Fruit fly (Drosophila melanogaster) whole organism, prepupa: ENCODE results near the gene CG33689.

ENCODE experiments used
- CG10631 ChIP-seq: fragments of 200-800 bp; sonication (Bioruptor generic); optimal IDR thresholded peaks from 2 replicates; lab custom pipeline; 2016; ENCODE audit warnings: missing biosample characterization, missing genetic modification characterization
- CG10669 ChIP-seq: fragments of 200-800 bp; sonication (Bioruptor generic); optimal IDR thresholded peaks from 3 replicates; lab custom pipeline; 2018; ENCODE audit warnings: missing biosample characterization, mild to moderate bottlenecking, missing genetic modification characterization, moderate library complexity
- CG11902 ChIP-seq: fragments of 200-800 bp; sonication (Bioruptor generic); optimal IDR thresholded peaks from 3 replicates; lab custom pipeline; 2016; ENCODE audit warnings: missing biosample characterization, missing genetic modification characterization
- CG15336 ChIP-seq: fragments of 200-800 bp; sonication (Bioruptor generic); IDR thresholded peaks from 2 replicates; pipeline ENCODE4 v1.3.6; 2022; ENCODE audit warnings: missing biosample characterization, missing genetic modification characterization
- CG1621 ChIP-seq: fragments of 200-800 bp; sonication (Bioruptor generic); optimal IDR thresholded peaks from 3 replicates; lab custom pipeline; 2018; ENCODE audit warnings: missing biosample characterization, mild to moderate bottlenecking, missing genetic modification characterization
- CG6163 ChIP-seq: fragments of 200-800 bp; sonication (Bioruptor generic); IDR thresholded peaks from 3 replicates; pipeline ENCODE4 v1.3.6; 2022; ENCODE audit warnings: missing biosample characterization, missing genetic modification characterization
- CG6808 ChIP-seq: fragments of 200-800 bp; sonication (Bioruptor generic); optimal IDR thresholded peaks from 3 replicates; lab custom pipeline; 2017; ENCODE audit warnings: missing biosample characterization, missing genetic modification characterization, mild to moderate bottlenecking, moderate library complexity, missing genetic modification reagents
- CG6854 ChIP-seq: fragments of 200-800 bp; sonication (Bioruptor generic); optimal IDR thresholded peaks from 2 replicates; lab custom pipeline; 2017; ENCODE audit warnings: missing biosample characterization, mild to moderate bottlenecking, missing genetic modification characterization
- CG7368 ChIP-seq: fragments of 200-800 bp; sonication (Bioruptor generic); optimal IDR thresholded peaks from 3 replicates; lab custom pipeline; 2016; ENCODE audit warnings: missing biosample characterization, missing genetic modification characterization
- CG9139 ChIP-seq: fragments of 200-800 bp; sonication (Bioruptor generic); optimal IDR thresholded peaks from 3 replicates; lab custom pipeline; 2017; ENCODE audit warnings: missing biosample characterization, mild to moderate bottlenecking, missing genetic modification characterization
- Eip75B ChIP-seq: fragments of 200-800 bp; sonication (Bioruptor generic); optimal IDR thresholded peaks from 3 replicates; lab custom pipeline; 2016; ENCODE audit warnings: missing biosample characterization, missing genetic modification characterization
- Eip78C ChIP-seq: fragments of 200-800 bp; sonication (Bioruptor generic); peaks from one replicate; lab custom pipeline; 2016; ENCODE audit warnings: missing biosample characterization, missing genetic modification characterization
- Eip93F ChIP-seq: fragments of 200-800 bp; sonication (Bioruptor generic); optimal IDR thresholded peaks from 2 replicates; lab custom pipeline; 2016; ENCODE audit warnings: missing biosample characterization, mild to moderate bottlenecking, missing genetic modification characterization
- Ets21C ChIP-seq: fragments of 200-800 bp; sonication (Bioruptor generic); optimal IDR thresholded peaks from 3 replicates; lab custom pipeline; 2016; ENCODE audit warnings: missing biosample characterization, missing genetic modification characterization
- Gug ChIP-seq: fragments of 200-800 bp; sonication (Bioruptor generic); IDR thresholded peaks from 2 replicates; pipeline ENCODE4 v1.3.6; 2022; ENCODE audit warnings: missing biosample characterization, missing genetic modification characterization
- Met ChIP-seq: fragments of 200-800 bp; sonication (Bioruptor generic); optimal IDR thresholded peaks from 3 replicates; lab custom pipeline; 2016; ENCODE audit warnings: missing biosample characterization, missing genetic modification characterization
- OdsH ChIP-seq: fragments of 200-800 bp; sonication (Bioruptor generic); optimal IDR thresholded peaks from 3 replicates; lab custom pipeline; 2016; ENCODE audit warnings: missing biosample characterization, missing genetic modification characterization
- Smox ChIP-seq: fragments of 200-800 bp; sonication (Bioruptor generic); optimal IDR thresholded peaks from 3 replicates; lab custom pipeline; 2016; ENCODE audit warnings: missing biosample characterization, missing genetic modification characterization
- Sox102F ChIP-seq: fragments of 200-800 bp; sonication (Bioruptor generic); optimal IDR thresholded peaks from 2 replicates; lab custom pipeline; 2016; ENCODE audit warnings: missing biosample characterization, mild to moderate bottlenecking, missing genetic modification characterization
- Sox14 ChIP-seq: fragments of 200-800 bp; sonication (Bioruptor generic); optimal IDR thresholded peaks from 3 replicates; lab custom pipeline; 2016; ENCODE audit warnings: missing biosample characterization, missing genetic modification characterization
- Sox15 ChIP-seq: fragments of 200-800 bp; sonication (Bioruptor generic); optimal IDR thresholded peaks from 3 replicates; lab custom pipeline; 2016; ENCODE audit warnings: missing biosample characterization, missing genetic modification characterization
- achi ChIP-seq: fragments of 200-800 bp; sonication (Bioruptor generic); optimal IDR thresholded peaks from 3 replicates; lab custom pipeline; 2016; ENCODE audit warnings: missing biosample characterization, missing genetic modification characterization
- dsx ChIP-seq: fragments of 200-800 bp; optimal IDR thresholded peaks from 3 replicates; lab custom pipeline; 2019; ENCODE audit warnings: missing biosample characterization, mild to moderate bottlenecking, missing genetic modification characterization, moderate library complexity; ENCODE audit not compliant: poor library complexity, severe bottlenecking
- eg ChIP-seq: fragments of 200-800 bp; sonication (Bioruptor generic); IDR thresholded peaks from 3 replicates; pipeline ENCODE4 v1.3.6; 2022; ENCODE audit warnings: missing biosample characterization, missing genetic modification characterization
- esn ChIP-seq: fragments of 200-800 bp; sonication (Bioruptor generic); optimal IDR thresholded peaks from 2 replicates; lab custom pipeline; 2016; ENCODE audit warnings: missing biosample characterization, mild to moderate bottlenecking, missing genetic modification characterization, moderate library complexity
- lz ChIP-seq: fragments of 200-800 bp; sonication (Bioruptor generic); optimal IDR thresholded peaks from 3 replicates; lab custom pipeline; 2016; ENCODE audit warnings: missing biosample characterization, missing genetic modification characterization
- net ChIP-seq: fragments of 200-800 bp; sonication (Bioruptor generic); optimal IDR thresholded peaks from 3 replicates; lab custom pipeline; 2016; ENCODE audit warnings: missing biosample characterization, missing genetic modification characterization
- pdm3 ChIP-seq: fragments of 200-800 bp; sonication (Bioruptor generic); optimal IDR thresholded peaks from 3 replicates; lab custom pipeline; 2016; ENCODE audit warnings: missing biosample characterization, missing genetic modification characterization
- salr ChIP-seq, 2 experiments: fragments of 200-800 bp; sonication (Bioruptor generic); optimal IDR thresholded peaks; 3 replicates each; lab custom pipeline; 2016 to 2018; ENCODE audit warnings: missing biosample characterization in 2 of 2, missing genetic modification characterization in 2 of 2, mild to moderate bottlenecking in 1 of 2
- spab ChIP-seq: fragments of 200-800 bp; sonication (Bioruptor generic); optimal IDR thresholded peaks from 2 replicates; lab custom pipeline; 2017; ENCODE audit warnings: missing biosample characterization, mild to moderate bottlenecking, missing genetic modification characterization, missing genetic modification reagents
- ss ChIP-seq, 2 experiments: fragments of 200-800 bp; sonication (Bioruptor generic); optimal IDR thresholded peaks; 2 replicates in 1 of 2; 3 replicates in 1 of 2; lab custom pipeline; 2017 to 2018; ENCODE audit warnings: mild to moderate bottlenecking in 2 of 2, missing biosample characterization in 2 of 2, missing genetic modification characterization in 2 of 2, moderate library complexity in 1 of 2
- svp ChIP-seq: fragments of 200-800 bp; sonication (Bioruptor generic); peaks from one replicate; lab custom pipeline; 2016; ENCODE audit warnings: missing biosample characterization, missing genetic modification characterization
- topi ChIP-seq: fragments of 200-800 bp; sonication (Bioruptor generic); optimal IDR thresholded peaks from 3 replicates; lab custom pipeline; 2016; ENCODE audit warnings: missing biosample characterization, missing genetic modification characterization
- vri ChIP-seq: fragments of 200-800 bp; sonication (Bioruptor generic); optimal IDR thresholded peaks from 3 replicates; lab custom pipeline; 2016; ENCODE audit warnings: missing biosample characterization, mild to moderate bottlenecking, missing genetic modification characterization

CG33689 gene

DNA sequence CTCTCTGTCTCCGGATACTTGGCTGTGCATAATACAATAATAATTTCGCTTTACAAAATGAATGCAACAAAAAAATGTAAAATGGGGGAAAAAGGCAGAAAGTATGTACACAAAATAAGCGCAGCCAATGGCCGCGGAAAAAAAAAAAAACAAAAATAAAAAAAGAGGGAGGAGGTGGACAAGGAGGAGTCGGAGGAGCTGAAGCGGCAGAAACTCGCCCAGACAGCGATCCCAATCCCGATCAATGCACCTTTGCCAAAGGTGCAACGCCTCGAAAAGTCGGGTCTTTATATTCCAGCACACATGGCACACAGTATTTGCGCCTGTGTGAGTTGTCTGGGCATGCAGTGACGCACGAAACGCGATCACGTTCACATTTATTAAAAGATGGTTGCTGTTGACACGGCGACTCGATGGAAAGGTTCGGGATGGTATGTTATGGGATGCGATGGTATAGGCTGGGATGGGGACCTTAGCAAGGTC is 4.5 kb upstream of the CG33689 start (continued):
- TF ChIP-seq topi (GFP tag; lab: Kevin White, UChicago) (peak; percentile 53), Eip78C (peak; percentile 93), spab (peak; percentile 57), achi (GFP tag; lab: Kevin White, UChicago) (peak; percentile 9), Sox15 (GFP tag; lab: Kevin White, UChicago) (no peak), lz (GFP tag; lab: Kevin White, UChicago) (peak; percentile 26), Sox14 (GFP tag; lab: Kevin White, UChicago) (peak; percentile 73), CG15336 (GFP tag; lab: Robert Waterston, UW) (no peak), pdm3 (GFP tag; lab: Kevin White, UChicago) (peak; percentile 25), salr (GFP tag; optimal IDR thresholded peaks at IDR 0.05; lab: Kevin White, UChicago) (no peak), CG1621 (tag; lab: Kevin White, UChicago) (peak; percentile 31), CG7368 (GFP tag; lab: Kevin White, UChicago) (peak; percentile 29), CG6163 (GFP tag; lab: Robert Waterston, UW) (peak; percentile 52)

dm6 chr3L:16196588-16197183 is 3.3 kb upstream of the CG33689 start:
- TF ChIP-seq dsx (GFP tag; lab: Kevin White, UChicago) = peak; percentile 83
- TF ChIP-seq Ets21C (GFP tag; lab: Kevin White, UChicago) = no peak
- no peak for TF ChIP-seq eg
- TF ChIP-seq CG9139 (GFP tag; lab: Kevin White, UChicago) = peak; percentile 32
- peak; percentile 14 for TF ChIP-seq Eip75B (GFP tag; lab: Kevin White, UChicago)
- peak; percentile 73 for TF ChIP-seq svp (GFP tag; lab: Kevin White, UChicago)
- TF ChIP-seq vri (GFP tag; lab: Kevin White, UChicago) = peak; percentile 47
- no peak for TF ChIP-seq esn (GFP tag; lab: Kevin White, UChicago)
- peak; percentile 39 to 91 for TF ChIP-seq ss (GFP tag; optimal IDR thresholded peaks at IDR 0.05; lab: Kevin White, UChicago)
- TF ChIP-seq CG10669 (GFP tag; lab: Kevin White, UChicago) = peak; percentile 10
- TF ChIP-seq pdm3 (GFP tag; lab: Kevin White, UChicago) = no peak
- TF ChIP-seq net (GFP tag; lab: Kevin White, UChicago) = peak; percentile 23
- peak; percentile 35 for TF ChIP-seq CG6854 (GFP tag; lab: Kevin White, UChicago)
- TF ChIP-seq CG6163 (GFP tag; lab: Robert Waterston, UW) = 0 out of 3 replicates have a peak, but pooled peaks have one; percentile 41
- peak; percentile 76 for TF ChIP-seq Eip78C
- TF ChIP-seq CG1621 (tag; lab: Kevin White, UChicago) = peak; percentile 56
- no peak for TF ChIP-seq Sox102F
- no peak for TF ChIP-seq CG11902 (GFP tag; lab: Kevin White, UChicago)

- no peak for TF ChIP-seq CG7368 (GFP tag; lab: Kevin White, UChicago)
- TF ChIP-seq svp (GFP tag; lab: Kevin White, UChicago) = peak; percentile 56
- TF ChIP-seq Eip78C = peak; percentile 59
- TF ChIP-seq Eip93F (GFP tag; lab: Kevin White, UChicago) = no peak
- TF ChIP-seq Sox15 (GFP tag; lab: Kevin White, UChicago) = no peak
- no peak for TF ChIP-seq OdsH (GFP tag; lab: Kevin White, UChicago)
- no peak for TF ChIP-seq CG10669 (GFP tag; lab: Kevin White, UChicago)
- no peak for TF ChIP-seq Gug (GFP tag; lab: Robert Waterston, UW)
- no peak for TF ChIP-seq Met (GFP tag; lab: Kevin White, UChicago)
- TF ChIP-seq, all 60 proteins: peak for 2
These were observed 2.5 kb upstream of the CG33689 start, which contains the start of gene CG33687 for dm6 chr3L:16197450-16197918. TSS of gene CG33687 (plus strand) at chr3L:16197868.

DNA sequence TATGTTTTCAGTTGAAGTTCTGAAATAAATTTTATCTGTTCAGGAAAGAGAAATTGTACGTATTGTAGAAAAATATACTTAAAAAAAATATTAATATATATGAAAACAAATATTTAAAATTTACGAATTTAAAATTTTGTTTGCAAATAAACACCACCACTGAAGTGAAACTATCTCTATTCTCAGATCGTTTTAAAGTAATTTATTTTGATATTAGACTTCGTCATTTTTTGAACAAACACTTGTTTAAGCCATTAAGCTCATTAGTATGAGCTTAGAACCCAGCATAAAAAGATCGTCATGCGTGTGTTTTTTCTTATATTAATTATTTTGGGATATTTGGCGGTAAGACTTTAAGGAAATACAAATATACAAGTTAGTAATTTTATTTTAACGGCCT is 1.1 kb upstream of the CG33689 start, which contains the start of gene CG33688:
TSS of gene CG33688 (plus strand) at position 301 of the 400 bp plus-strand sequence.
- TF ChIP-seq CG10631 (GFP tag; lab: Kevin White, UChicago) (no peak), CG6808 (GFP tag; lab: Kevin White, UChicago) (no peak), CG10669 (GFP tag; lab: Kevin White, UChicago) (no peak), Smox (GFP tag; lab: Kevin White, UChicago) (no peak)
